Fruit fly (Drosophila melanogaster): ENCODE measurements around the gene CG34299.

CG34299 gene

DNA sequence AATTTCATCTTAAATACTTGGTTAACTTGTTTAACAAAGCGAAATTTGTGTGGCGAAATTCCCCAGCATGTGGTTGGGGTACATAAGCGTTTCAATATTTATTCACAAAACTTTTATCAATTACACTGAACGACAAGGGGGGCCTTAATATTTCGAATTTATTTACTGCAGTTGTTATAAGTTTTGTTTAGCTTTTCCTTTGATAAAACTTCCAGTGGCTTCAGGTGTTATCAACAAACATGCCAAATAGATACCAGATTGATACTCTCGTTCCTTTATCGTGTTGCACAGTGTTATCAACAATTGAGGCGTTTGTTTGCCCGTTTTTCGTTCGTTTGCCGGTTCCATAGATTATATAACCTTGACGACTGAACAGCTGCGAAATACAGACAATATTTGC is 30.9 kb downstream of the CG34299 start (continued):
- peak; percentile 54 for TF ChIP-seq ranshi (GFP tag; IDR thresholded peaks at IDR 0.05)
- no peak for TF ChIP-seq CG7357 (GFP tag; IDR thresholded peaks at IDR 0.05)
- TF ChIP-seq repo (GFP tag; optimal IDR thresholded peaks at IDR 0.05) = no peak
- TF ChIP-seq klu (GFP tag; IDR thresholded peaks at IDR 0.05) = no peak
- TF ChIP-seq sima (GFP tag; optimal IDR thresholded peaks at IDR 0.05) = no peak
- TF ChIP-seq D19A (tag; optimal IDR thresholded peaks at IDR 0.05) = no peak
- peak; percentile 25 for TF ChIP-seq CG15269 (tag; optimal IDR thresholded peaks at IDR 0.05)
- TF ChIP-seq CG17359 (tag; optimal IDR thresholded peaks at IDR 0.05) = peak; percentile 17
- no peak for TF ChIP-seq pan (optimal IDR thresholded peaks at IDR 0.05)
- peak in 1 of 2 experiments; percentile 24 for TF ChIP-seq pan (GFP tag; optimal IDR thresholded peaks at IDR 0.05 in 1 of 2, IDR thresholded peaks at IDR 0.05 in 1 of 2)
- no peak for TF ChIP-seq prd (optimal IDR thresholded peaks at IDR 0.05)
- peak; percentile 43; the same call in 2 of the 3 replicates for TF ChIP-seq prd (GFP tag; IDR thresholded peaks at IDR 0.05)
- TF ChIP-seq CG7786 (GFP tag; optimal IDR thresholded peaks at IDR 0.05) = no peak
- no peak for TF ChIP-seq Hand (GFP tag; optimal IDR thresholded peaks at IDR 0.05)
- peak; percentile 51 for TF ChIP-seq CG11504 (tag; optimal IDR thresholded peaks at IDR 0.05)
- peak; percentile 24; the same call in 1 of the 3 replicates for TF ChIP-seq CG2889 (GFP tag; IDR thresholded peaks at IDR 0.05)
- TF ChIP-seq CG9797 (GFP tag; optimal IDR thresholded peaks at IDR 0.05) = no peak
- TF ChIP-seq Meics (GFP tag; optimal IDR thresholded peaks at IDR 0.05) = peak; percentile 37
- TF ChIP-seq lbe (GFP tag; optimal IDR thresholded peaks at IDR 0.05) = peak; percentile 67
- no peak for TF ChIP-seq CG13296 (GFP tag; optimal IDR thresholded peaks at IDR 0.05)
- no peak for TF ChIP-seq CG4730 (GFP tag; IDR thresholded peaks at IDR 0.05)
- no peak for TF ChIP-seq MTF-1 (GFP tag; optimal IDR thresholded peaks at IDR 0.05; ENCODE audit: borderline replicate concordance)
- TF ChIP-seq Rfx (GFP tag; IDR thresholded peaks at IDR 0.05) = peak; percentile 57
- TF ChIP-seq Poxn (GFP tag; IDR thresholded peaks at IDR 0.05) = 0 out of 2 replicates have a peak, but pooled peaks have one; percentile 49
- peak; percentile 51; the same call in 1 of the 2 replicates for TF ChIP-seq lmd (GFP tag; IDR thresholded peaks at IDR 0.05)
- TF ChIP-seq trh (GFP tag; optimal IDR thresholded peaks at IDR 0.05) = no peak
- TF ChIP-seq slbo (GFP tag; IDR thresholded peaks at IDR 0.05) = peak; percentile 52
- no peak for TF ChIP-seq Scr (GFP tag; IDR thresholded peaks at IDR 0.05; ENCODE audit: partially characterized antibody)
- no peak for TF ChIP-seq gsb (GFP tag; IDR thresholded peaks at IDR 0.05)
- no peak for TF ChIP-seq CG12104 (GFP tag; optimal IDR thresholded peaks at IDR 0.05)
- TF ChIP-seq CG12236 (GFP tag; optimal IDR thresholded peaks at IDR 0.05) = no peak
- peak; percentile 10 for TF ChIP-seq Xbp1 (GFP tag; optimal IDR thresholded peaks at IDR 0.05)
- TF ChIP-seq Dek (tag; optimal IDR thresholded peaks at IDR 0.05) = no peak
- no peak for TF ChIP-seq Hr3 (GFP tag; optimal IDR thresholded peaks at IDR 0.05)
- 0 out of 4 replicates have a peak, but pooled peaks have one; percentile 35 for TF ChIP-seq Gug (GFP tag; IDR thresholded peaks at IDR 0.05)
- TF ChIP-seq lola (GFP tag; optimal IDR thresholded peaks at IDR 0.05) = no peak
- TF ChIP-seq CG4820 (GFP tag; optimal IDR thresholded peaks at IDR 0.05) = no peak
- TF ChIP-seq Hr51 (GFP tag; optimal IDR thresholded peaks at IDR 0.05) = peak in 1 of 2 experiments; percentile 2
- TF ChIP-seq CG14441 (GFP tag; IDR thresholded peaks at IDR 0.05) = 0 out of 2 replicates have a peak, but pooled peaks have one; percentile 12
- no peak for TF ChIP-seq Mrtf (GFP tag; IDR thresholded peaks at IDR 0.05)
- no peak for TF ChIP-seq BEAF-32 (GFP tag; optimal IDR thresholded peaks at IDR 0.05)
- peak; percentile 30 for TF ChIP-seq CG9727 (GFP tag; optimal IDR thresholded peaks at IDR 0.05)
- peak; percentile 55; the same call in 1 of the 2 replicates for TF ChIP-seq Xrp1 (GFP tag; IDR thresholded peaks at IDR 0.05)
- TF ChIP-seq ci (GFP tag; IDR thresholded peaks at IDR 0.05) = 0 out of 3 replicates have a peak, but pooled peaks have one; percentile 8
- TF ChIP-seq CG12769 (tag; optimal IDR thresholded peaks at IDR 0.05) = peak; percentile 4
- TF ChIP-seq CG15514 (GFP tag; optimal IDR thresholded peaks at IDR 0.05) = peak; percentile 17
- peak; percentile 12 for TF ChIP-seq phol (tag; optimal IDR thresholded peaks at IDR 0.05)
- TF ChIP-seq cg (GFP tag; optimal IDR thresholded peaks at IDR 0.05) = no peak
- peak; percentile 17 for TF ChIP-seq ind (GFP tag; optimal IDR thresholded peaks at IDR 0.05)
- TF ChIP-seq az2 (GFP tag; optimal IDR thresholded peaks at IDR 0.05) = no peak
- TF ChIP-seq CG17361 (GFP tag; IDR thresholded peaks at IDR 0.05) = 0 out of 3 replicates have a peak, but pooled peaks have one; percentile 12

Measured in whole organism, embryonic.